Fruit fly (Drosophila melanogaster) whole organism, pupa: Measurements from ENCODE around the gene CG32091.
"Not testable (repeated sequence)": the region's sequence is repeated elsewhere in the genome, so short reads cannot be mapped to it uniquely, and the experiment has no call there.

ENCODE experiments used
- CG13204 ChIP-seq: fragments of 200-800 bp; sonication (Bioruptor generic); optimal IDR thresholded peaks from 2 replicates; lab custom pipeline; 2018; ENCODE audit warnings: missing biosample characterization, mild to moderate bottlenecking, missing genetic modification characterization, moderate library complexity
- CG15710 ChIP-seq: fragments of 200-800 bp; sonication (Bioruptor generic); optimal IDR thresholded peaks from 2 replicates; lab custom pipeline; 2018; ENCODE audit warnings: missing biosample characterization, mild to moderate bottlenecking, missing genetic modification characterization, moderate library complexity
- CG34367 ChIP-seq: fragments of 200-800 bp; sonication (Bioruptor generic); optimal IDR thresholded peaks from 2 replicates; lab custom pipeline; 2018; ENCODE audit warnings: missing biosample characterization, mild to moderate bottlenecking, missing genetic modification characterization
- CG8301 ChIP-seq: fragments of 200-800 bp; sonication (Bioruptor generic); optimal IDR thresholded peaks from 2 replicates; lab custom pipeline; 2018; ENCODE audit warnings: missing biosample characterization, mild to moderate bottlenecking, missing genetic modification characterization
- D1 ChIP-seq: fragments of 200-800 bp; sonication (Bioruptor generic); optimal IDR thresholded peaks from 2 replicates; lab custom pipeline; 2018; ENCODE audit warnings: missing biosample characterization, mild to moderate bottlenecking, missing genetic modification characterization, moderate library complexity
- EcR ChIP-seq: fragments of 200-800 bp; sonication (Bioruptor generic); optimal IDR thresholded peaks from 3 replicates; lab custom pipeline; 2019; ENCODE audit warnings: missing biosample characterization, missing genetic modification characterization, mild to moderate bottlenecking, moderate library complexity, missing genetic modification reagents
- Ets98B ChIP-seq: fragments of 200-800 bp; sonication (Bioruptor generic); IDR thresholded peaks from 2 replicates; pipeline ENCODE4 v1.3.6; 2022; ENCODE audit warnings: missing biosample characterization, missing genetic modification characterization
- Pif1B ChIP-seq: fragments of 200-800 bp; sonication (Bioruptor generic); optimal IDR thresholded peaks from 3 replicates; lab custom pipeline; 2016; ENCODE audit warnings: missing biosample characterization, missing genetic modification characterization
- Snoo ChIP-seq: fragments of 200-800 bp; sonication (Bioruptor generic); optimal IDR thresholded peaks from 3 replicates; lab custom pipeline; 2017; ENCODE audit warnings: missing biosample characterization, mild to moderate bottlenecking, missing genetic modification characterization, inconsistent platforms
- fd96Ca ChIP-seq: fragments of 200-800 bp; sonication (Bioruptor generic); IDR thresholded peaks from 3 replicates; pipeline ENCODE4 v1.3.6; 2022; ENCODE audit warnings: missing biosample characterization, missing genetic modification characterization
- gl ChIP-seq: fragments of 200-800 bp; sonication (Bioruptor generic); optimal IDR thresholded peaks from 2 replicates; lab custom pipeline; 2018; ENCODE audit warnings: missing biosample characterization, mild to moderate bottlenecking, missing genetic modification characterization
- rn ChIP-seq: fragments of 200-800 bp; sonication (Bioruptor generic); IDR thresholded peaks from 2 replicates; pipeline ENCODE4 v1.3.6; 2022; ENCODE audit warnings: missing biosample characterization, missing genetic modification characterization

DNA sequence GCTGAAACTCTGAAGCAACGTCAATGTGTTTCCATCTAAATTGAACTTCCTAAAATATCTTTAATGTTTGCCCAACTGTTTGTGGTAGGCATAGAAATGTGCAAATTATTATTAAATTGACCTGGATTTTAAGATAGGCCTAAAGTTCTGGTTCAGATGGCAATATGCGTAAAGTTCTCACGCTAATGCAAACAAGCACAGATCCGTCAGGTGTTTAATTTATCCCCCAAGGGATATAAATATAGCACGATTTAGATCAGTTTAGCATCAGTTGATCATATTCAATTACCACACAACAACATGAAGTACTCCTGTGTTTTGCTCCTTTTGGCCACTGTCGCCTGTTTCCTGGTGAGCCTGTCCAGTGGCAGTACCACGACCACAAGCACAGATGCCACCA is 41.8 kb upstream of the CG32091 start, which contains the start of gene CG7377:
- not testable (repeated sequence) for TF ChIP-seq fd96Ca (GFP tag; lab: Robert Waterston, UW); Snoo (tag; lab: Kevin White, UChicago); EcR; CG15710 (tag; lab: Kevin White, UChicago); CG34367 (tag; lab: Kevin White, UChicago); rn (GFP tag; lab: Robert Waterston, UW); D1 (tag; lab: Kevin White, UChicago); CG13204 (GFP tag; lab: Kevin White, UChicago); Ets98B (GFP tag; lab: Robert Waterston, UW); Pif1B (GFP tag; lab: Kevin White, UChicago); gl; CG8301
